Worm (Caenorhabditis elegans) whole organism, L1 larva: ENCODE measurements around the gene C35B1.8.

Experiments used
- C04F5.9 ChIP-seq: sonication (generic microtip); optimal IDR thresholded peaks from 2 replicates; lab custom pipeline; 2016; ENCODE audit warnings: missing genetic modification characterization, missing compliant biosample characterization
- F16B12.6 ChIP-seq: fragments of 150-350 bp; optimal IDR thresholded peaks from 2 replicates; lab custom pipeline; 2014; ENCODE audit warnings: missing biosample characterization, missing genetic modification characterization
- Y116A8C.19 ChIP-seq: sonication (generic microtip); optimal IDR thresholded peaks from 2 replicates; lab custom pipeline; 2016; ENCODE audit warnings: missing compliant biosample characterization, missing genetic modification characterization, borderline replicate concordance
- alr-1 ChIP-seq: fragments of 200-800 bp; sonication (Bioruptor generic); optimal IDR thresholded peaks from 2 replicates; lab custom pipeline; 2018; ENCODE audit warnings: borderline replicate concordance, mild to moderate bottlenecking, missing genetic modification characterization, missing compliant biosample characterization
- ama-1 ChIP-seq: fragments of 150-350 bp; optimal IDR thresholded peaks from 2 replicates; lab custom pipeline; 2014
- blmp-1 ChIP-seq: fragments of 150-350 bp; optimal IDR thresholded peaks from 2 replicates; lab custom pipeline; 2014; ENCODE audit warnings: missing biosample characterization, missing genetic modification characterization
- ceh-63 ChIP-seq: fragments of 200-800 bp; sonication (Bioruptor generic); optimal IDR thresholded peaks from 2 replicates; lab custom pipeline; 2018; ENCODE audit warnings: mild to moderate bottlenecking, missing genetic modification characterization, missing compliant biosample characterization
- ceh-8 ChIP-seq: fragments of 200-800 bp; sonication (Bioruptor generic); optimal IDR thresholded peaks from 2 replicates; lab custom pipeline; 2018; ENCODE audit warnings: mild to moderate bottlenecking, missing genetic modification characterization, moderate library complexity, missing compliant biosample characterization
- ceh-82 ChIP-seq, 3 experiments: fragments of 150-350 bp in 1 of 3; sonication (generic microtip) in 2 of 3; optimal IDR thresholded peaks; 2 replicates each; lab custom pipeline; 2014 to 2017; ENCODE audit warnings: missing biosample characterization in 3 of 3, missing genetic modification characterization in 3 of 3
- ceh-90 ChIP-seq: sonication (generic microtip); optimal IDR thresholded peaks from 2 replicates; lab custom pipeline; 2016; ENCODE audit warnings: missing genetic modification characterization, missing compliant biosample characterization
- ces-1 ChIP-seq: fragments of 150-350 bp; optimal IDR thresholded peaks from 2 replicates; lab custom pipeline; 2014; ENCODE audit warnings: missing biosample characterization, missing genetic modification reagents, missing genetic modification characterization
- dpl-1 ChIP-seq, 3 experiments: fragments of 150-350 bp in 2 of 3; sonication (generic microtip) in 1 of 3; optimal IDR thresholded peaks; 2 replicates each; lab custom pipeline; 2014 to 2017; ENCODE audit warnings: missing biosample characterization in 3 of 3, missing genetic modification characterization in 3 of 3, missing genetic modification reagents in 3 of 3
- dsc-1 ChIP-seq: sonication (generic microtip); optimal IDR thresholded peaks from 2 replicates; lab custom pipeline; 2016; ENCODE audit warnings: mild to moderate bottlenecking, missing genetic modification characterization, missing compliant biosample characterization
- efl-1 ChIP-seq, 4 experiments: fragments of 150-350 bp; optimal IDR thresholded peaks in 3 of 4; peaks in 1 of 4; 1 replicate in 1 of 4; 2 replicates in 3 of 4; lab custom pipeline; 2014; ENCODE audit warnings: missing biosample characterization in 2 of 4, missing genetic modification characterization in 2 of 4, missing genetic modification reagents in 2 of 4
- egl-13 ChIP-seq: sonication (generic microtip); optimal IDR thresholded peaks from 2 replicates; lab custom pipeline; 2016; ENCODE audit warnings: missing genotype, missing genetic modification reagents, missing genetic modification characterization, missing compliant biosample characterization
- elt-2 ChIP-seq: sonication (generic microtip); optimal IDR thresholded peaks from 2 replicates; lab custom pipeline; 2016; ENCODE audit warnings: missing genetic modification characterization, mild to moderate bottlenecking, inconsistent platforms, missing compliant biosample characterization, missing genetic modification reagents
- elt-3 ChIP-seq, 6 experiments: fragments of 150-350 bp in 1 of 6; sonication (generic microtip); optimal IDR thresholded peaks; 2 replicates each; lab custom pipeline; 2017 to 2018; ENCODE audit warnings: missing biosample characterization in 6 of 6, missing genetic modification characterization in 6 of 6, inconsistent platforms in 1 of 6
- ets-5 ChIP-seq: fragments of 200-800 bp; sonication (Bioruptor generic); IDR thresholded peaks from 2 replicates; pipeline ENCODE4 v1.3.6; 2022; ENCODE audit warnings: missing genetic modification characterization, missing compliant biosample characterization
- fkh-10 ChIP-seq: sonication (generic microtip); optimal IDR thresholded peaks from 2 replicates; lab custom pipeline; 2017; ENCODE audit warnings: missing biosample characterization, missing genetic modification reagents, missing genetic modification characterization
- fkh-8 ChIP-seq: sonication (generic microtip); optimal IDR thresholded peaks from 2 replicates; lab custom pipeline; 2016; ENCODE audit warnings: mild to moderate bottlenecking, missing genetic modification characterization, missing compliant biosample characterization
- grh-1 ChIP-seq: fragments of 200-800 bp; sonication (Bioruptor generic); IDR thresholded peaks from 2 replicates; pipeline ENCODE4 v1.3.6; 2022; ENCODE audit warnings: missing genetic modification reagents, missing genetic modification characterization, missing compliant biosample characterization
- hlh-17 ChIP-seq: fragments of 200-800 bp; sonication (Bioruptor generic); optimal IDR thresholded peaks from 2 replicates; lab custom pipeline; 2018; ENCODE audit warnings: missing genetic modification characterization, mild to moderate bottlenecking, missing compliant biosample characterization, moderate library complexity, borderline replicate concordance
- hlh-4 ChIP-seq: sonication (generic microtip); optimal IDR thresholded peaks from 2 replicates; lab custom pipeline; 2016; ENCODE audit warnings: mild to moderate bottlenecking, missing genetic modification characterization, missing compliant biosample characterization
- isw-1 ChIP-seq: fragments of 200-800 bp; sonication (Bioruptor generic); IDR thresholded peaks from 2 replicates; pipeline ENCODE4 v1.3.6; 2022; ENCODE audit warnings: missing genetic modification characterization, missing compliant biosample characterization
- jun-1 ChIP-seq: fragments of 150-350 bp; optimal IDR thresholded peaks from 2 replicates; lab custom pipeline; 2014; ENCODE audit warnings: missing biosample characterization, missing genetic modification reagents, missing genetic modification characterization
- lin-14 ChIP-seq: fragments of 200-800 bp; sonication (Bioruptor generic); optimal IDR thresholded peaks from 2 replicates; lab custom pipeline; 2018; ENCODE audit warnings: mild to moderate bottlenecking, missing genetic modification characterization, moderate library complexity, missing compliant biosample characterization
- lin-15B ChIP-seq: fragments of 150-350 bp; sonication (generic microtip); optimal IDR thresholded peaks from 3 replicates; lab custom pipeline; 2014; ENCODE audit warnings: missing biosample characterization, missing genetic modification characterization
- lin-35 ChIP-seq, 2 experiments: fragments of 150-350 bp; optimal IDR thresholded peaks; 2 replicates each; lab custom pipeline; 2014; ENCODE audit warnings: missing biosample characterization in 2 of 2, missing genetic modification characterization in 2 of 2, missing genetic modification reagents in 2 of 2
- lir-3 ChIP-seq: sonication (generic microtip); optimal IDR thresholded peaks from 2 replicates; lab custom pipeline; 2016; ENCODE audit warnings: mild to moderate bottlenecking, missing genetic modification characterization, moderate library complexity, missing compliant biosample characterization; ENCODE audit not compliant: poor library complexity
- lsy-2 ChIP-seq, 2 experiments: fragments of 150-350 bp; optimal IDR thresholded peaks; 2 replicates each; lab custom pipeline; 2014; ENCODE audit warnings: missing biosample characterization in 2 of 2, missing genetic modification characterization in 2 of 2
- mab-9 ChIP-seq: fragments of 200-800 bp; sonication (Bioruptor generic); IDR thresholded peaks from 2 replicates; pipeline ENCODE4 v1.3.6; 2022; ENCODE audit warnings: missing genetic modification reagents, missing genetic modification characterization, missing compliant biosample characterization
- mdl-1 ChIP-seq, 2 experiments: fragments of 150-350 bp; optimal IDR thresholded peaks; 2 replicates each; lab custom pipeline; 2014 to 2017; ENCODE audit warnings: missing biosample characterization in 2 of 2, missing genetic modification characterization in 2 of 2, inconsistent platforms in 1 of 2
- mef-2 ChIP-seq: fragments of 150-350 bp; optimal IDR thresholded peaks from 2 replicates; lab custom pipeline; 2014; ENCODE audit warnings: missing biosample characterization, missing genetic modification characterization
- mep-1 ChIP-seq: fragments of 150-350 bp; optimal IDR thresholded peaks from 2 replicates; lab custom pipeline; 2014; ENCODE audit warnings: missing biosample characterization, missing genetic modification characterization
- nhr-20 ChIP-seq: sonication (generic microtip); optimal IDR thresholded peaks from 2 replicates; lab custom pipeline; 2016; ENCODE audit warnings: mild to moderate bottlenecking, missing genetic modification characterization, missing compliant biosample characterization
- nhr-237 ChIP-seq: fragments of 150-350 bp; optimal IDR thresholded peaks from 2 replicates; lab custom pipeline; 2014; ENCODE audit warnings: missing biosample characterization, missing genetic modification characterization
- nhr-28 ChIP-seq: fragments of 150-350 bp; optimal IDR thresholded peaks from 2 replicates; lab custom pipeline; 2014; ENCODE audit warnings: missing biosample characterization, missing genetic modification characterization
- nhr-71 ChIP-seq: sonication (generic microtip); optimal IDR thresholded peaks from 2 replicates; lab custom pipeline; 2016; ENCODE audit warnings: mild to moderate bottlenecking, missing genetic modification characterization, moderate library complexity, missing compliant biosample characterization
- nhr-90 ChIP-seq: sonication (generic microtip); optimal IDR thresholded peaks from 2 replicates; lab custom pipeline; 2016; ENCODE audit warnings: mild to moderate bottlenecking, missing genetic modification characterization, missing compliant biosample characterization; ENCODE audit not compliant: poor library complexity
- pag-3 ChIP-seq: sonication (generic microtip); optimal IDR thresholded peaks from 2 replicates; lab custom pipeline; 2017; ENCODE audit warnings: missing genetic modification characterization, mild to moderate bottlenecking, missing compliant biosample characterization, antibody characterized with exemption, borderline replicate concordance; ENCODE audit not compliant: insufficient read depth
- pqm-1 ChIP-seq: sonication (generic microtip); optimal IDR thresholded peaks from 3 replicates; lab custom pipeline; 2017; ENCODE audit warnings: missing biosample characterization, missing genetic modification characterization
- rnt-1 ChIP-seq: sonication (generic microtip); optimal IDR thresholded peaks from 2 replicates; lab custom pipeline; 2016; ENCODE audit warnings: mild to moderate bottlenecking, missing genetic modification characterization, moderate library complexity, missing compliant biosample characterization
- skn-1 ChIP-seq: fragments of 150-350 bp; optimal IDR thresholded peaks from 2 replicates; lab custom pipeline; 2014; ENCODE audit warnings: missing biosample characterization, missing genetic modification characterization
- sox-4 ChIP-seq: sonication (generic microtip); optimal IDR thresholded peaks from 2 replicates; lab custom pipeline; 2016; ENCODE audit warnings: missing genetic modification characterization, missing compliant biosample characterization
- sptf-1 ChIP-seq: fragments of 150-350 bp; optimal IDR thresholded peaks from 2 replicates; lab custom pipeline; 2014; ENCODE audit warnings: missing biosample characterization, missing genetic modification characterization
- tbx-2 ChIP-seq: sonication (generic microtip); optimal IDR thresholded peaks from 2 replicates; lab custom pipeline; 2016; ENCODE audit warnings: missing genetic modification characterization, missing compliant biosample characterization
- unc-86 ChIP-seq: sonication (generic microtip); optimal IDR thresholded peaks from 2 replicates; lab custom pipeline; 2016; ENCODE audit warnings: missing genetic modification characterization, missing compliant biosample characterization
- unc-98 ChIP-seq: fragments of 200-800 bp; sonication (Bioruptor generic); IDR thresholded peaks from 2 replicates; pipeline ENCODE4 v1.3.6; 2022; ENCODE audit warnings: missing genetic modification characterization, missing compliant biosample characterization
- xbp-1 ChIP-seq: sonication (generic microtip); optimal IDR thresholded peaks from 2 replicates; lab custom pipeline; 2016; ENCODE audit warnings: missing genetic modification characterization, missing compliant biosample characterization
- zag-1 ChIP-seq: fragments of 150-350 bp; optimal IDR thresholded peaks from 2 replicates; lab custom pipeline; 2014; ENCODE audit warnings: missing biosample characterization, missing genetic modification characterization

Gene C35B1.8

DNA sequence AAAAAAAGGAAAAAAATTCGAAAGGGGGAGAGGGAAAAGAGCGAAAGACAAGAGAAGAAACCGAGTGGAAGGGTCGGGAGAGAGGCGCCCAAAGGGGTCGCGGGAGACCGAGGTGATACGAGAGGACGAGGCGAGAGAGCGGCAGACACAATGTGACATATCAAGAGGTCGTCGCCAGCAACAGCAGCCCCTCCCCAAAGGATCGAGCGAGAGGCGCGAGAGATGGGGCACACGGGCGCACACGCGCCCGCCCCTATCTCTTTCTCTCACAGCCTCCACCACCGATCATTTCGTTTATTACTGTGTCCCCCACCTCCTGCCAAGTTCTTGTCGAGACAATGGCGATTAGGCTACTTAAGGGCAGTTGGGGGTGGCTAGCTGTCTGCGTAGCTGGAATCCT is 50.6 kb downstream of the C35B1.8 start (continued):
- TF ChIP-seq alr-1 (tag; lab: Kevin White, UChicago) = no peak
- TF ChIP-seq mdl-1 (tag; optimal IDR thresholded peaks at IDR 0.05; lab: Kevin White, UChicago) = peak; percentile 16 to 75
- TF ChIP-seq ceh-82 (tag; optimal IDR thresholded peaks at IDR 0.05; lab: Kevin White, UChicago) = peak; percentile 30 to 72 (median 52)
- TF ChIP-seq nhr-237 (tag; lab: Kevin White, UChicago) = peak; percentile 19
- TF ChIP-seq mab-9 (GFP tag; lab: Robert Waterston, UW) = no peak
- TF ChIP-seq pag-3 = no peak
- peak; percentile 81 for TF ChIP-seq nhr-20
- TF ChIP-seq sox-4 (tag; lab: Kevin White, UChicago) = no peak
- TF ChIP-seq ceh-8 (GFP tag; lab: Kevin White, UChicago) = peak; percentile 37
- TF ChIP-seq ama-1 (lab: Kevin White, UChicago) = no peak
- TF ChIP-seq ces-1 (GFP tag; lab: Kevin White, UChicago) = no peak
- no peak for TF ChIP-seq fkh-8 (tag; lab: Kevin White, UChicago)
- TF ChIP-seq nhr-71 (tag; lab: Kevin White, UChicago) = peak; percentile 86
- no peak for TF ChIP-seq F16B12.6
- TF ChIP-seq lin-35 (GFP tag; optimal IDR thresholded peaks at IDR 0.05; lab: Kevin White, UChicago) = peak; percentile 57 to 67
- no peak for TF ChIP-seq zag-1 (tag; lab: Kevin White, UChicago)
- peak; percentile 64 for TF ChIP-seq blmp-1 (tag; lab: Kevin White, UChicago)
- TF ChIP-seq fkh-10 (GFP tag; lab: Kevin White, UChicago) = no peak
- TF ChIP-seq rnt-1 (tag; lab: Kevin White, UChicago) = peak; percentile 76
- TF ChIP-seq skn-1 (tag; lab: Kevin White, UChicago) = peak; percentile 35
- TF ChIP-seq unc-86 (tag; lab: Kevin White, UChicago) = no peak
- TF ChIP-seq lir-3 (tag; lab: Kevin White, UChicago) = no peak
- no peak for TF ChIP-seq hlh-4
- peak; percentile 70 for TF ChIP-seq elt-2
- no peak for TF ChIP-seq ets-5
- no peak for TF ChIP-seq hlh-17 (GFP tag; lab: Kevin White, UChicago)
- TF ChIP-seq ceh-90 (tag; lab: Kevin White, UChicago) = no peak
- no peak for TF ChIP-seq lin-15B (tag; lab: Kevin White, UChicago)
- peak; percentile 53 for TF ChIP-seq xbp-1 (tag; lab: Kevin White, UChicago)
- TF ChIP-seq mep-1 (tag; lab: Kevin White, UChicago) = peak; percentile 37
- TF ChIP-seq ceh-63 (GFP tag; lab: Kevin White, UChicago) = no peak
- no peak for TF ChIP-seq nhr-28 (tag; lab: Kevin White, UChicago)
- TF ChIP-seq efl-1 (optimal IDR thresholded peaks at IDR 0.05; lab: Kevin White, UChicago) = peak; percentile 51 to 60
- TF ChIP-seq efl-1 (GFP tag; optimal IDR thresholded peaks at IDR 0.05 in 1 of 2; lab: Kevin White, UChicago) = peak in 1 of 2 experiments; percentile 95
- TF ChIP-seq Y116A8C.19 (tag; lab: Kevin White, UChicago) = no peak
- peak; percentile 91 for TF ChIP-seq lin-14 (GFP tag; lab: Kevin White, UChicago)
- peak; percentile 7 for TF ChIP-seq egl-13 (tag; lab: Kevin White, UChicago)
- no peak for TF ChIP-seq sptf-1 (tag; lab: Kevin White, UChicago)
- TF ChIP-seq elt-3 (tag; optimal IDR thresholded peaks at IDR 0.05; lab: Kevin White, UChicago) = peak in 4 of 6 experiments; percentile 27 to 64 (median 37)
- no peak for TF ChIP-seq C04F5.9 (tag; lab: Kevin White, UChicago)
- peak; percentile 13 to 66 for TF ChIP-seq lsy-2 (tag; optimal IDR thresholded peaks at IDR 0.05; lab: Kevin White, UChicago)
- peak in 2 of 3 experiments; percentile 21 to 36 for TF ChIP-seq dpl-1 (GFP tag; optimal IDR thresholded peaks at IDR 0.05; lab: Kevin White, UChicago)
- peak; percentile 72 for TF ChIP-seq nhr-90 (tag; lab: Kevin White, UChicago)
- no peak for TF ChIP-seq isw-1
- no peak for TF ChIP-seq unc-98
- TF ChIP-seq pqm-1 = no peak
- peak; percentile 45 for TF ChIP-seq jun-1 (tag; lab: Kevin White, UChicago)
- no peak for TF ChIP-seq mef-2
- TF ChIP-seq grh-1 = no peak
- TF ChIP-seq tbx-2 = peak; percentile 82
- peak; percentile 35 for TF ChIP-seq dsc-1 (tag; lab: Kevin White, UChicago)
- TF ChIP-seq, all 84 proteins: peak for 34
